Fruit fly (Drosophila melanogaster): Measurements from ENCODE around the gene CG43783.
A peak's percentile ranks its signal among the peaks of the same experiment; 100 is the strongest.

CG43783 gene

dm6 chr3L:8950955-8951354 lies 3.1 kb downstream of the CG43783 start (continued):
- TF ChIP-seq z (GFP tag; IDR thresholded peaks at IDR 0.05) (no peak), Awh (GFP tag; IDR thresholded peaks at IDR 0.05) (no peak), HLHmδ (GFP tag; optimal IDR thresholded peaks at IDR 0.05) (no peak), Max (GFP tag; optimal IDR thresholded peaks at IDR 0.05) (no peak), danr (GFP tag; IDR thresholded peaks at IDR 0.05) (no peak), CG17359 (tag; optimal IDR thresholded peaks at IDR 0.05) (peak; percentile 59), Ptx1 (GFP tag; IDR thresholded peaks at IDR 0.05) (peak; percentile 53; the same call in 1 of the 2 replicates), jing (GFP tag; optimal IDR thresholded peaks at IDR 0.05) (no peak), CG8290 (GFP tag; optimal IDR thresholded peaks at IDR 0.05) (no peak), CG8290 (tag; optimal IDR thresholded peaks at IDR 0.05) (no peak), sob (GFP tag; IDR thresholded peaks at IDR 0.05) (no peak), Dip2 (GFP tag; IDR thresholded peaks at IDR 0.05) (no peak), salm (tag; optimal IDR thresholded peaks at IDR 0.05) (no peak), CG4617 (GFP tag; optimal IDR thresholded peaks at IDR 0.05; ENCODE audit: borderline replicate concordance) (no peak), NfI (GFP tag; optimal IDR thresholded peaks at IDR 0.05) (no peak), ERR (GFP tag; optimal IDR thresholded peaks at IDR 0.05) (no peak), CG9797 (GFP tag; optimal IDR thresholded peaks at IDR 0.05) (no peak), CG8388 (GFP tag; optimal IDR thresholded peaks at IDR 0.05) (peak; percentile 46), CG11085 (GFP tag; IDR thresholded peaks at IDR 0.05) (no peak), CG12769 (tag; optimal IDR thresholded peaks at IDR 0.05) (no peak), pb (GFP tag; optimal IDR thresholded peaks at IDR 0.05) (no peak), esg (GFP tag; conservative IDR thresholded peaks at IDR 0.05) (peak; percentile 23; the same call in 1 of the 2 replicates), CG6791 (GFP tag; IDR thresholded peaks at IDR 0.05; ENCODE audit: partially characterized antibody) (no peak), Lhr (GFP tag; optimal IDR thresholded peaks at IDR 0.05) (no peak), pan (optimal IDR thresholded peaks at IDR 0.05) (no peak), pan (GFP tag; optimal IDR thresholded peaks at IDR 0.05 in 1 of 2, IDR thresholded peaks at IDR 0.05 in 1 of 2) (no peak), luna (GFP tag; optimal IDR thresholded peaks at IDR 0.05) (no peak), Optix (GFP tag; IDR thresholded peaks at IDR 0.05) (no peak), gcm2 (GFP tag; optimal IDR thresholded peaks at IDR 0.05) (no peak), mirr (GFP tag; optimal IDR thresholded peaks at IDR 0.05) (no peak), phol (tag; optimal IDR thresholded peaks at IDR 0.05) (peak; percentile 73), CG14667 (GFP tag; IDR thresholded peaks at IDR 0.05) (no peak), CG4820 (GFP tag; optimal IDR thresholded peaks at IDR 0.05) (peak; percentile 2), Sox100B (GFP tag; optimal IDR thresholded peaks at IDR 0.05) (peak; percentile 72), CG12744 (GFP tag; optimal IDR thresholded peaks at IDR 0.05) (no peak), CG6175 (GFP tag; IDR thresholded peaks at IDR 0.05) (no peak), D (optimal IDR thresholded peaks at IDR 0.05) (no peak), D (GFP tag; optimal IDR thresholded peaks at IDR 0.05) (peak; percentile 33), MESR4 (GFP tag; optimal IDR thresholded peaks at IDR 0.05) (no peak), bowl (GFP tag; IDR thresholded peaks at IDR 0.05) (no peak), CG31388 (GFP tag; optimal IDR thresholded peaks at IDR 0.05) (no peak), cwo (GFP tag; optimal IDR thresholded peaks at IDR 0.05) (peak; percentile 47), sens-2 (GFP tag; IDR thresholded peaks at IDR 0.05) (no peak), HmgD (GFP tag; optimal IDR thresholded peaks at IDR 0.05) (no peak), tx (GFP tag; optimal IDR thresholded peaks at IDR 0.05) (no peak), chm (GFP tag; IDR thresholded peaks at IDR 0.05) (no peak), yki (optimal IDR thresholded peaks at IDR 0.05) (no peak), aop (GFP tag; IDR thresholded peaks at IDR 0.05) (no peak), Dfd (GFP tag; optimal IDR thresholded peaks at IDR 0.05) (no peak), Asciz (GFP tag; optimal IDR thresholded peaks at IDR 0.05) (peak; percentile 41), tll (GFP tag; optimal IDR thresholded peaks at IDR 0.05) (no peak), CG34422 (GFP tag; IDR thresholded peaks at IDR 0.05) (0 out of 3 replicates have a peak, but pooled peaks have one; percentile 19), Dp (GFP tag; optimal IDR thresholded peaks at IDR 0.05) (no peak)

Data from whole organism, embryonic.